Fruit fly (Drosophila melanogaster): ENCODE measurements around the gene CG13801.

dm6 chr3L:2400227-2400840, 40.0 kb downstream of the CG13801 start:
- TF ChIP-seq CG8478 (optimal IDR thresholded peaks at IDR 0.05) (no peak), CTCF (optimal IDR thresholded peaks at IDR 0.05) (no peak)

All from S2 (cell line).